Worm (Caenorhabditis elegans) whole organism, young adult: ENCODE results near the gene W03C9.6.

Source experiments
- lin-26 ChIP-seq: fragments of 200-800 bp; sonication (Bioruptor generic); IDR thresholded peaks from 2 replicates; pipeline ENCODE4 v1.3.6; 2022; ENCODE audit warnings: missing genetic modification reagents, missing genetic modification characterization, missing compliant biosample characterization
- nhr-90 ChIP-seq: sonication (generic microtip); optimal IDR thresholded peaks from 2 replicates; lab custom pipeline; 2016; ENCODE audit warnings: missing genotype, mild to moderate bottlenecking, missing genetic modification characterization, missing compliant biosample characterization
- pbrm-1 ChIP-seq: fragments of 200-800 bp; sonication (Bioruptor generic); IDR thresholded peaks from 2 replicates; pipeline ENCODE4 v1.3.6; 2022; ENCODE audit warnings: missing genetic modification reagents, missing genetic modification characterization, missing compliant biosample characterization
- unc-62 ChIP-seq: fragments of 150-350 bp; optimal IDR thresholded peaks from 2 replicates; lab custom pipeline; 2014; ENCODE audit warnings: missing biosample characterization, missing genetic modification reagents, missing genetic modification characterization

- TF ChIP-seq lin-26 (GFP tag; lab: Robert Waterston, UW) (no peak), nhr-90 (tag; lab: Kevin White, UChicago) (no peak), unc-62 (GFP tag; lab: Kevin White, UChicago) (no peak), pbrm-1 (no peak)
Observed at ce11 chrII:11906217-11906616, 48.1 kb upstream of the W03C9.6 start, which contains the start of gene ZK930.4.
